Fruit fly (Drosophila melanogaster): ENCODE measurements around the gene lobo.

Gene lobo

DNA sequence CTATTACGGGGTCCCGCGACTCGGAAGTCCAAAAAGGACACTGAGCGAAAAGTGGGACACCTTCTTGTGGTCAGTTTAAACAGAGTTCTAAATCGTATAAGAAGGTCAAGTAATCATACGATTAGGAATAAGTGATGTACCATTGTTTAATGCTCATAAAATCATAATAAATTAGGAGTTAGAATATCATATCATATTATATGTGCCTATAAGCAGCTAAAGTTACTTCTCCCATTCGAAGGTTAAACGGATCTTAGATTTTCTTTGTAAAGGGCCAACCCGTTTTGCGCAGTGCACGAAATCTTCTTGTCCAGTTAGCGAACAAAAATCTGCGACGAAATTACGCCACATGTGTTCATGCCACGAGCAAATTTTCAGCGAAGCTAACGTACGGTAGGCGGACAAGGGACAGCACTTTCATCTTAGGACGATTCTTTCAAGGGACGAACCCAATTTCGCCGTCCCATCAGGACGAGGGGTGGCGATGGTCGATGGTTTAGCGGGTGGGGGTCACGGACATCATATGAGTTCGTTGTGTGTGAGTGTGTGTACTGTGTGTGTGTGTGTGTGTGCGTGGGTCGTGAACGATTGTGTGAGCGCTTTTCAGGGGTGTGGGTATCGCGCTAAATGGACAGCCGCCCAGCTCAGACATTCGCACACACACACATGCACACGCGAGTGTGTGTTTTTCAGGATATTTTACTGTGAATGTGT lies 25.2 kb downstream of the lobo start:
- TF ChIP-seq CG12605 (GFP tag; IDR thresholded peaks at IDR 0.05) = no peak
- no peak for TF ChIP-seq CG8301 (tag; optimal IDR thresholded peaks at IDR 0.05)
- TF ChIP-seq CG34367 (tag; optimal IDR thresholded peaks at IDR 0.05) = no peak
- no peak for TF ChIP-seq CG17806 (tag; optimal IDR thresholded peaks at IDR 0.05)
- no peak for TF ChIP-seq rn (GFP tag; IDR thresholded peaks at IDR 0.05)
- TF ChIP-seq CG8159 (tag; optimal IDR thresholded peaks at IDR 0.05) = no peak
- no peak for TF ChIP-seq D1 (tag; optimal IDR thresholded peaks at IDR 0.05)
- TF ChIP-seq CG9948 (tag; optimal IDR thresholded peaks at IDR 0.05) = no peak
- no peak for TF ChIP-seq gl (tag; optimal IDR thresholded peaks at IDR 0.05)
- no peak for TF ChIP-seq CG13204 (GFP tag; optimal IDR thresholded peaks at IDR 0.05)
- TF ChIP-seq EcR (GFP tag; optimal IDR thresholded peaks at IDR 0.05) = no peak
- TF ChIP-seq CG10348 (GFP tag; IDR thresholded peaks at IDR 0.05) = no peak
- no peak for TF ChIP-seq CG14655 (GFP tag; optimal IDR thresholded peaks at IDR 0.05)
- no peak for TF ChIP-seq fd96Ca (GFP tag; IDR thresholded peaks at IDR 0.05)
- no peak for TF ChIP-seq Pif1B (GFP tag; optimal IDR thresholded peaks at IDR 0.05)
- TF ChIP-seq Snoo (tag; optimal IDR thresholded peaks at IDR 0.05) = no peak
- TF ChIP-seq Ets98B (GFP tag; IDR thresholded peaks at IDR 0.05) = no peak
- TF ChIP-seq Pif1A (GFP tag; optimal IDR thresholded peaks at IDR 0.05) = no peak

DNA sequence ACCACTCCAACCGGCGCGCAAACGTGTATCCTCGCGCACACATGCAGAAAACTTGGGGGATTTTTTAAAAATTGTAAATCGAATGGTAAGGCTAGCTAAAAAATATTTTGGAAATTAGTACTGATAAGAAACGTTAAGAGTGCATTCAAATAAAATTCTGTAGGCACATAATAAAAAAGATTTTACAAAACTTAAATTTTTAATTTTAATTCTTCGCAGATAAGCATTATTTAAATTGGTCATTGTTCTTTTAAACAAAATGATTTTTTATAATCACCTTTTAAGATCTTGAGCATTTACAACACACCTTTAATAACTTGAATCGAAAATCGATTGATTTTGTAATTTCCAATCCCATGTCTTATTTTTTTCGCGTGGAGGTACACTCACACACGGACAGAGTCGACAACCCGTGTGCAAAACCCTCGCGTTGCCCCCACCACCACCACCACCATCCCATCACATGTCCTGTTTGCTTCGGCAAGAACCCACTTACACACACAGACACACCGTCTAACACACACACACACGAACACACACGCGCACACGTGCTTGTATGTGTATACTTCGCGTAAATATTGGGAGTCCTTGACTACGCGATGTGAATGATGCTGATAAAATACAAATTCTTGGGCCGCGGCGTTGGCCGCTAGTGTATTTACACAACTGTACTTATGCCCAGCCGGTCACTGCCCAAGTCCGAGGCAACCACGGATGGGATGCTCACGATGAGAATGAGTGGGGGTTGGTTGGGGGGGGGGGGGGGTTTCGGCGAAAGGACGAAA lies 26.0 kb downstream of the lobo start:
- TF ChIP-seq CG14655 (GFP tag; optimal IDR thresholded peaks at IDR 0.05) (no peak), CG8159 (tag; optimal IDR thresholded peaks at IDR 0.05) (peak; percentile 5)

DNA sequence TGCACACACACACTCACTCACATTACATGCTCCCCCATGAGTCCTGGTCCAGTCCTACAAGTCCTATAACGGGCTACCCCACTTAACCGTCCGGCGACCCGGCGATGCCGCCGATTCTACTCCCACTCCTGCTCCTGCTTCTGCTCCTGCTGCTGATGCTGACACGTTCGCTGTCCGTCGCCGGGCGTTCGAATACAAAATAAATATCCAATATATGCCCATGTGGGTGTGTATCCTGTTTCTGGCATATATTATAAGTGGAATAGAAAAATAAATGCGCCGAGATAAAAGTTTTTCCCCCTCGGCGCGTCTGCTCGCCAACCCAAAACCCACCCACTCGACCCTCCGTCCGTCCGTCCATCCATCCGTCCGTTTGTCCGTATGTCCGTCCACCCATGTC lies 26.8 kb downstream of the lobo start:
- TF ChIP-seq gl (tag; optimal IDR thresholded peaks at IDR 0.05) (no peak), CG9948 (tag; optimal IDR thresholded peaks at IDR 0.05) (no peak), CG10348 (GFP tag; IDR thresholded peaks at IDR 0.05) (no peak), CG4496 (GFP tag; IDR thresholded peaks at IDR 0.05) (no peak), Ets98B (GFP tag; IDR thresholded peaks at IDR 0.05) (no peak), CG14655 (GFP tag; optimal IDR thresholded peaks at IDR 0.05) (no peak), rn (GFP tag; IDR thresholded peaks at IDR 0.05) (no peak), CG8159 (tag; optimal IDR thresholded peaks at IDR 0.05) (no peak), D1 (tag; optimal IDR thresholded peaks at IDR 0.05) (no peak), CG15710 (tag; optimal IDR thresholded peaks at IDR 0.05) (no peak), CG8301 (tag; optimal IDR thresholded peaks at IDR 0.05) (no peak), CG12605 (GFP tag; IDR thresholded peaks at IDR 0.05) (no peak), CG32121 (GFP tag; IDR thresholded peaks at IDR 0.05) (no peak), Snoo (tag; optimal IDR thresholded peaks at IDR 0.05) (no peak), Pif1B (GFP tag; optimal IDR thresholded peaks at IDR 0.05) (no peak), CG17806 (tag; optimal IDR thresholded peaks at IDR 0.05) (no peak), Pif1A (GFP tag; optimal IDR thresholded peaks at IDR 0.05) (no peak), EcR (GFP tag; optimal IDR thresholded peaks at IDR 0.05) (no peak), CG13204 (GFP tag; optimal IDR thresholded peaks at IDR 0.05) (no peak), fd96Ca (GFP tag; IDR thresholded peaks at IDR 0.05) (no peak)

DNA sequence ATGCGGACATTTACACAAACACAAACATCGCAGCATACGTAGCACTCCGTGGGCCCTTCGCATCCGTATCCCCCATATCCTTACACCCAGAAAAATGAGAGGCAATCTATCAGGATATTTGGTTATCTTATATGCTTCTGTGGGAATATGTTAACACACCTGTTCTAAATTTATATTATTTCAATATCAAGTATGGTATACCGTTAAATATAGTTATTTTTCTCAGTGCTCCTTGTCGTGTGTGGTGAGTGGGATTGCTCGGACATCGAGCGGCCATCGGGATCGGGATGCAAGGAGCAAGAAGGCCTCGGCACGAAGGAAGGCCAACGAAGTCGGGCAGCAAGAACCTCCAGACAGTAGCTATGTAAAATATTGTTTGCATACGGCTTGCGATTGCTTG lies 32.1 kb downstream of the lobo start:
- TF ChIP-seq rn (GFP tag; IDR thresholded peaks at IDR 0.05) (no peak), CG8159 (tag; optimal IDR thresholded peaks at IDR 0.05) (peak; percentile 18), CG12605 (GFP tag; IDR thresholded peaks at IDR 0.05) (no peak), CG13204 (GFP tag; optimal IDR thresholded peaks at IDR 0.05) (no peak), Pif1B (GFP tag; optimal IDR thresholded peaks at IDR 0.05) (no peak)

DNA sequence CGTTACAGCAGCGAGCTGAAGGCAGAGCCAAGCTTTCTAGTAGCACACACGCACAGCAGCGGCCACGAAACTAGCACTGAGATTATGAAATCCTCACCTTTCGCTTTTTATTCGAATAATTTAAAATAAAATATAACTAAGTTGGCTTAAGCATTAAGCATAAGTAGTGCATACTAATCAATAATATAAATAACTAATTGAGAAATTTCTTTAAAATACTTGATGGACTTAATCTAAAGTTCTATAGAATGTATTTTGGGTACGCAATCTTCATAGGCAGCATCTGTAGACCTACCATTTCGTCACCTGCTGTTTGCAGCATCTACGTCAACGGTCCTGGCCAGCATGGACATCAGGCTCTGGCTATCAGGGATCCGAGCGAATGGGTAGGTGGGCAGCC lies 41.2 kb downstream of the lobo start:
- TF ChIP-seq CG15710 (tag; optimal IDR thresholded peaks at IDR 0.05) = peak; percentile 13
- no peak for TF ChIP-seq Pif1B (GFP tag; optimal IDR thresholded peaks at IDR 0.05)
- no peak for TF ChIP-seq CG4496 (GFP tag; IDR thresholded peaks at IDR 0.05)
- TF ChIP-seq CG13204 (GFP tag; optimal IDR thresholded peaks at IDR 0.05) = no peak
- no peak for TF ChIP-seq fd96Ca (GFP tag; IDR thresholded peaks at IDR 0.05)
- TF ChIP-seq CG12605 (GFP tag; IDR thresholded peaks at IDR 0.05) = no peak
- no peak for TF ChIP-seq CG10348 (GFP tag; IDR thresholded peaks at IDR 0.05)
- no peak for TF ChIP-seq Pif1A (GFP tag; optimal IDR thresholded peaks at IDR 0.05)
- TF ChIP-seq CG14655 (GFP tag; optimal IDR thresholded peaks at IDR 0.05) = no peak
- no peak for TF ChIP-seq CG17806 (tag; optimal IDR thresholded peaks at IDR 0.05)
- TF ChIP-seq CG9948 (tag; optimal IDR thresholded peaks at IDR 0.05) = no peak
- no peak for TF ChIP-seq CG32121 (GFP tag; IDR thresholded peaks at IDR 0.05)
- peak; percentile 33 for TF ChIP-seq CG8159 (tag; optimal IDR thresholded peaks at IDR 0.05)
- TF ChIP-seq D1 (tag; optimal IDR thresholded peaks at IDR 0.05) = no peak
- TF ChIP-seq CG34367 (tag; optimal IDR thresholded peaks at IDR 0.05) = no peak
